Worm (Caenorhabditis elegans) whole organism, L4 larva: ENCODE measurements around the gene B0001.4.
A peak's percentile ranks its signal among the peaks of the same experiment; 100 is the strongest.

Source experiments
- Y105C5A.15 ChIP-seq: fragments of 200-800 bp; sonication (Bioruptor generic); IDR thresholded peaks from 2 replicates; pipeline ENCODE4 v1.3.6; 2022; ENCODE audit warnings: missing genetic modification characterization, missing compliant biosample characterization
- Y48G9A.11 ChIP-seq: fragments of 200-800 bp; sonication (Bioruptor generic); IDR thresholded peaks from 2 replicates; pipeline ENCODE4 v1.3.6; 2022; ENCODE audit warnings: missing genetic modification reagents, missing genetic modification characterization, missing compliant biosample characterization
- ZK337.2 ChIP-seq: fragments of 200-800 bp; sonication (Bioruptor generic); IDR thresholded peaks from 2 replicates; pipeline ENCODE4 v1.3.6; 2022; ENCODE audit warnings: missing genetic modification reagents, missing genetic modification characterization, missing compliant biosample characterization
- aha-1 ChIP-seq: fragments of 150-350 bp; peaks from one replicate; lab custom pipeline; 2014; ENCODE audit warnings: missing biosample characterization, missing genetic modification characterization
- ama-1 ChIP-seq: fragments of 150-350 bp; optimal IDR thresholded peaks from 2 replicates; lab custom pipeline; 2014; ENCODE audit warnings: inconsistent platforms, mixed read lengths
- arid-1 ChIP-seq: fragments of 200-800 bp; sonication (Bioruptor generic); conservative IDR thresholded peaks from 2 replicates; pipeline ENCODE4 v1.3.6; 2022; ENCODE audit warnings: missing genetic modification reagents, missing genetic modification characterization, missing compliant biosample characterization
- ceh-20 ChIP-seq: fragments of 200-800 bp; sonication (Bioruptor generic); IDR thresholded peaks from 2 replicates; pipeline ENCODE4 v1.3.6; 2022; ENCODE audit warnings: missing genetic modification reagents, missing genetic modification characterization, missing compliant biosample characterization
- ceh-28 ChIP-seq: fragments of 150-350 bp; optimal IDR thresholded peaks from 2 replicates; lab custom pipeline; 2014; ENCODE audit warnings: missing biosample characterization, missing genetic modification reagents, missing genetic modification characterization
- daf-16 ChIP-seq, 3 experiments: sonication (generic microtip); optimal IDR thresholded peaks; 2 replicates each; lab custom pipeline; 2016 to 2017; ENCODE audit warnings: missing genetic modification characterization in 3 of 3, missing genetic modification reagents in 3 of 3, mild to moderate bottlenecking in 2 of 3, missing compliant biosample characterization in 2 of 3, missing biosample characterization in 1 of 3, moderate library complexity in 1 of 3
- dmd-6 ChIP-seq: fragments of 200-800 bp; sonication (Bioruptor generic); IDR thresholded peaks from 2 replicates; pipeline ENCODE4 v1.3.6; 2022; ENCODE audit warnings: missing genetic modification reagents, missing genetic modification characterization, missing compliant biosample characterization
- dpl-1 ChIP-seq: fragments of 150-350 bp; optimal IDR thresholded peaks from 2 replicates; lab custom pipeline; 2014; ENCODE audit warnings: missing biosample characterization, missing genetic modification reagents, missing genetic modification characterization
- dve-1 ChIP-seq: sonication (generic microtip); optimal IDR thresholded peaks from 2 replicates; lab custom pipeline; 2017; ENCODE audit warnings: antibody characterized with exemption, mild to moderate bottlenecking, missing genetic modification characterization, missing compliant biosample characterization; ENCODE audit not compliant: insufficient read depth
- hif-1 ChIP-seq, 2 experiments: sonication (generic microtip); optimal IDR thresholded peaks; 2 replicates each; lab custom pipeline; 2016 to 2017; ENCODE audit warnings: missing compliant biosample characterization in 2 of 2, missing genetic modification characterization in 2 of 2, missing genetic modification reagents in 2 of 2, missing genotype in 2 of 2, mild to moderate bottlenecking in 1 of 2
- hlh-11 ChIP-seq: fragments of 200-800 bp; sonication (Bioruptor generic); optimal IDR thresholded peaks from 2 replicates; lab custom pipeline; 2018; ENCODE audit warnings: mild to moderate bottlenecking, missing genetic modification characterization, missing compliant biosample characterization
- hmg-1.1 ChIP-seq: fragments of 200-800 bp; sonication (Bioruptor generic); IDR thresholded peaks from 2 replicates; pipeline ENCODE4 v1.3.6; 2022; ENCODE audit warnings: missing genetic modification reagents, missing genetic modification characterization, missing compliant biosample characterization
- lin-38 ChIP-seq: fragments of 200-800 bp; sonication (Bioruptor generic); IDR thresholded peaks from 2 replicates; pipeline ENCODE4 v1.3.6; 2022; ENCODE audit warnings: missing genetic modification reagents, missing genetic modification characterization, missing compliant biosample characterization
- lsy-2 ChIP-seq, 2 experiments: fragments of 150-350 bp in 1 of 2; sonication (generic microtip) in 1 of 2; optimal IDR thresholded peaks; 2 replicates each; lab custom pipeline; 2014 to 2017; ENCODE audit warnings: missing biosample characterization in 2 of 2, missing genetic modification characterization in 2 of 2
- mdl-1 ChIP-seq, 2 experiments: fragments of 150-350 bp in 1 of 2; sonication (generic microtip) in 1 of 2; optimal IDR thresholded peaks; 2 replicates each; lab custom pipeline; 2014 to 2017; ENCODE audit warnings: missing biosample characterization in 2 of 2, missing genetic modification characterization in 2 of 2
- mep-1 ChIP-seq: fragments of 150-350 bp; sonication (generic microtip); optimal IDR thresholded peaks from 3 replicates; lab custom pipeline; 2014; ENCODE audit warnings: missing biosample characterization, missing genetic modification characterization
- mes-2 ChIP-seq: sonication (generic microtip); optimal IDR thresholded peaks from 2 replicates; lab custom pipeline; 2016; ENCODE audit warnings: missing genotype, mild to moderate bottlenecking, missing genetic modification characterization, missing compliant biosample characterization; ENCODE audit not compliant: poor library complexity, severe bottlenecking
- mxl-3 ChIP-seq: fragments of 200-800 bp; sonication (Bioruptor generic); optimal IDR thresholded peaks from 2 replicates; lab custom pipeline; 2018; ENCODE audit warnings: mild to moderate bottlenecking, missing genetic modification characterization, missing compliant biosample characterization
- nhr-10 ChIP-seq: fragments of 150-350 bp; optimal IDR thresholded peaks from 2 replicates; lab custom pipeline; 2014; ENCODE audit warnings: missing biosample characterization, missing genetic modification characterization
- nhr-102 ChIP-seq: sonication (generic microtip); optimal IDR thresholded peaks from 2 replicates; lab custom pipeline; 2016; ENCODE audit warnings: mild to moderate bottlenecking, missing genetic modification characterization, moderate library complexity, missing compliant biosample characterization
- nhr-11 ChIP-seq: fragments of 150-350 bp; optimal IDR thresholded peaks from 2 replicates; lab custom pipeline; 2014; ENCODE audit warnings: missing biosample characterization, missing genetic modification characterization
- nhr-111 ChIP-seq: fragments of 200-800 bp; sonication (Bioruptor generic); optimal IDR thresholded peaks from 2 replicates; lab custom pipeline; 2018; ENCODE audit warnings: mild to moderate bottlenecking, missing genetic modification characterization, missing compliant biosample characterization
- nhr-42 ChIP-seq: fragments of 200-800 bp; sonication (Bioruptor generic); IDR thresholded peaks from 2 replicates; pipeline ENCODE4 v1.3.6; 2022; ENCODE audit warnings: missing genetic modification characterization, missing compliant biosample characterization
- nhr-6 ChIP-seq: fragments of 150-350 bp; optimal IDR thresholded peaks from 2 replicates; lab custom pipeline; 2014; ENCODE audit warnings: missing biosample characterization, missing genetic modification characterization
- nhr-76 ChIP-seq: fragments of 150-350 bp; optimal IDR thresholded peaks from 2 replicates; lab custom pipeline; 2014; ENCODE audit warnings: missing biosample characterization, missing genetic modification characterization
- nhr-77 ChIP-seq: fragments of 150-350 bp; optimal IDR thresholded peaks from 2 replicates; lab custom pipeline; 2014; ENCODE audit warnings: missing biosample characterization, missing genetic modification characterization
- php-3 ChIP-seq: fragments of 200-800 bp; sonication (Bioruptor generic); IDR thresholded peaks from 2 replicates; pipeline ENCODE4 v1.3.6; 2022; ENCODE audit warnings: missing genetic modification reagents, missing genetic modification characterization, missing compliant biosample characterization
- rbr-2 ChIP-seq: sonication (generic microtip); optimal IDR thresholded peaks from 2 replicates; lab custom pipeline; 2016; ENCODE audit warnings: missing genotype, missing genetic modification characterization, missing compliant biosample characterization
- saeg-2 ChIP-seq: fragments of 200-800 bp; sonication (Bioruptor generic); IDR thresholded peaks from 2 replicates; pipeline ENCODE4 v1.3.6; 2022; ENCODE audit warnings: missing genetic modification reagents, missing genetic modification characterization, missing compliant biosample characterization
- skn-1 ChIP-seq: fragments of 150-350 bp; optimal IDR thresholded peaks from 2 replicates; lab custom pipeline; 2014; ENCODE audit warnings: missing biosample characterization, missing genetic modification characterization
- spr-1 ChIP-seq: sonication (generic microtip); optimal IDR thresholded peaks from 2 replicates; lab custom pipeline; 2016; ENCODE audit warnings: mild to moderate bottlenecking, missing genetic modification characterization, missing compliant biosample characterization
- unc-62 ChIP-seq, 3 experiments: fragments of 150-350 bp in 1 of 3; sonication (generic microtip); optimal IDR thresholded peaks in 2 of 3; peaks in 1 of 3; 1 replicate in 1 of 3; 2 replicates in 2 of 3; lab custom pipeline; 2014 to 2017; ENCODE audit warnings: missing biosample characterization in 3 of 3, missing genetic modification characterization in 3 of 3, missing genetic modification reagents in 3 of 3, missing genotype in 1 of 3
- vab-7 ChIP-seq: fragments of 200-800 bp; sonication (Bioruptor generic); IDR thresholded peaks from 2 replicates; pipeline ENCODE4 v1.3.6; 2022; ENCODE audit warnings: missing genetic modification reagents, missing genetic modification characterization, missing compliant biosample characterization
- ztf-7 ChIP-seq: fragments of 150-350 bp; optimal IDR thresholded peaks from 2 replicates; lab custom pipeline; 2014; ENCODE audit warnings: missing biosample characterization, missing genetic modification characterization

Gene B0001.4

DNA sequence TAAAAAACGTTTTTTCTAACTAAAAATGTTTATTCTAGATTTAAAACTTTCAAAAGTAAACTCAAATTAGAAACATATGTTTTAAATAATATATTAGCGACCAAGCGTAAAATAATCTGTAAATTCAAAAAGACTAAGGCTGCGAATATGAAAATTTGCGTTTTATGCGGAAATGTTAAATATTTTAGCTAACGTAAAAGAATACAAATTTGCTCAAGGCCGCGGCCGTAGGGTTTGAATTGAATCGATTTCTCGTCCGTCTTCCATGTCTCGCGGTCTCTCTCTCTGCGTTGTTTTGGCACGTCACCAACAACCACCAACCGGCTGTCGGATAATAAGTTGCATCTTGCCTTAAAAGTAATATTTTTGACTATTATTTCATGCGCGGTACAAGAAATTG is 44.2 kb downstream of the B0001.4 start, which contains the start of gene F11A10.5:
TSS of gene F11A10.5 (plus strand) at position 301 of the 400 bp plus-strand sequence.
- no peak for TF ChIP-seq daf-16 (GFP tag; optimal IDR thresholded peaks at IDR 0.05; lab: Kevin White, UChicago)
- peak; percentile 24 for TF ChIP-seq daf-16 (tag; optimal IDR thresholded peaks at IDR 0.05; lab: Kevin White, UChicago)
- peak; percentile 3 for TF ChIP-seq ceh-28 (tag; lab: Kevin White, UChicago)
- TF ChIP-seq mep-1 (tag; lab: Kevin White, UChicago) = no peak
- peak in 1 of 2 experiments; percentile 48 for TF ChIP-seq unc-62 (GFP tag; optimal IDR thresholded peaks at IDR 0.05 in 1 of 2; lab: Kevin White, UChicago)
- no peak for TF ChIP-seq unc-62 (tag; optimal IDR thresholded peaks at IDR 0.05; lab: Kevin White, UChicago)
- TF ChIP-seq nhr-102 (tag; lab: Kevin White, UChicago) = no peak
- TF ChIP-seq hif-1 (tag; optimal IDR thresholded peaks at IDR 0.05; lab: Kevin White, UChicago) = peak in 1 of 2 experiments; percentile 32
- TF ChIP-seq mes-2 (tag; lab: Kevin White, UChicago) = peak; percentile 28
- TF ChIP-seq spr-1 (tag; lab: Kevin White, UChicago) = no peak

DNA sequence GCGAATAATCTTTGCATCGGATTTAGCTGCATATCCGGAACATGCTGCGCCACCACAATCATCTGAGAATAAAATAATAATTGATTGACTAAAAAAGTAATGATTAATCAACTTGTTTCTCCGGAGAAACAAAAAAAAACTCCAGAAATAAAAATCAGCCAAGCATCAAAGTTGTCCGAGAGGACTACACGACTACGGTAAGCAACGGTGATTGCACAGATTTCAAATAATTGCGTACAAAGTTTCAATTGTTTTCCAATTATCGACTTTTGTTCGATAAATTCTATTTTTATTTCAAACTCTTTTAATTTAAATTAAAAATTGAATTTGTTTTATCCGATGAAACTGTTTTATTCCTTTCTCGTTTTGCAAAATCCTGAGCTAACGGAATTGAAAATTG is 44.6 kb downstream of the B0001.4 start, which contains the start of gene cpsf-4:
TSS of gene cpsf-4 (minus strand) at position 62 of the 400 bp plus-strand sequence.
- TF ChIP-seq nhr-42 (GFP tag; lab: Robert Waterston, UW) = no peak
- peak in 1 of 2 experiments; percentile 91 for TF ChIP-seq lsy-2 (tag; optimal IDR thresholded peaks at IDR 0.05; lab: Kevin White, UChicago)

DNA sequence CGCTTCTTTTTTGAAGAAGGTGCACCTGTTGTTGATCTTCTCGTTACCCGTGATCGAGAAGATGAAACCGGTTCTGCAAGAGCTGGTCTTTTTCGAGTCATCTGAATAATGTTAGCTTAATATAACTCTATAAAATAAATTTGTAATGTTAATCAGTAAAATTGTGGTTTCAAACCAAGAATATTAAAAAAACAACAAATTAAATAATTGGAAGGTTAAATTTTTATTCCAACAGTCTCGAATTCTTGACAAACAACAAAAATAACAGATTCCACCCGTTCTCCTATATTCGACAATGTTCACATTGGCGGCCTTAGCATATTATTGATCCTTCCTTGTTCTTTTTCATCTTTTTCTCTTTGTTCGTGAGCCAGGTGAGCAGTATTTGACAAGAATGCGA is 45.9 kb downstream of the B0001.4 start, which contains the start of gene mig-32:
TSS of gene mig-32 (minus strand) at position 101 of the 400 bp plus-strand sequence.
- TF ChIP-seq nhr-11 (tag; lab: Kevin White, UChicago) (no peak), ZK337.2 (GFP tag; lab: Robert Waterston, UW) (no peak), rbr-2 (tag; lab: Kevin White, UChicago) (no peak)
- TF ChIP-seq, all 104 proteins: peak for 0

DNA sequence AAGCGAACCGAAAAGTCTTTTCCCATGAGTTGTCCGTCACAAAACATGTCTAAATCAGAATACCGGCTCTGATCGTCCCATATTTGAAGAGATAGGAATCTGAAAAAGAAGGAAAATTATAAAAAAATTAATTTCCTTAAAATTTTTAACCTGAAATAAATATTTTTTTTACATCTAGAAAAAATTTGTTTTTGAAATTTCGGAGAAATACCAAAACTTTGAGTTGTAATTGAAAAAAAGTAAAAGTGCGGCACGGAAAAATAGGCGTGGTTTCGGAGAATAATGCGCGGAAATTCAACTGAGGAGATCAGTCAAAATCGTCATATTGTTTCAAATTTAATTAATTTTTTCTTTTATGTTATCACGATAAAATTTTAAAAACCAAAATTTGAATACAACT is 48.4 kb downstream of the B0001.4 start, which contains the start of gene F11A10.6:
TSS of gene F11A10.6 (minus strand) at position 101 of the 400 bp plus-strand sequence.
- TF ChIP-seq unc-62 (GFP tag; optimal IDR thresholded peaks at IDR 0.05 in 1 of 2; lab: Kevin White, UChicago) (peak in 1 of 2 experiments; percentile 38), unc-62 (tag; optimal IDR thresholded peaks at IDR 0.05; lab: Kevin White, UChicago) (no peak), ztf-7 (tag; lab: Kevin White, UChicago) (no peak), nhr-10 (tag; lab: Kevin White, UChicago) (no peak)

DNA sequence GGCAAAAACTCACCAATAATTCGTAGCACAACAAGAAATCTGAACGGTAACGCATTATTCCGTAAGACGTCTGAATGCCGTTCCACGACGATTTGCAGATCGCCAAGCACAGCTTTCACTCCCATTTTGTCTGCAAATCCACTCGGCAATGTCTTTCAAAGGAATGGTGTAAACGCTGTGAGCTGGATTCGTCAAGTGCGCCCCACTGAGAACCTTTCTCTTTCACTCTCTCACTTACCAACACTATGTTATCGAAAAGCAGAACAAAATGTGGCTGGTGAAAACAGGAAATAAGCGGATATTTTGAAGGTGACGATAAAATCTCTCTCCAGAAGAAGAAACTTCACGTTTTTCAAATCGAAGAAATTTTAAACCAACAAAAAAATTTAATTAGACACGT is 49.1 kb downstream of the B0001.4 start:
- TF ChIP-seq ama-1 (peak; percentile 84), aha-1 (tag; lab: Kevin White, UChicago) (peak; percentile 44), mxl-3 (GFP tag; lab: Kevin White, UChicago) (peak; percentile 49), dpl-1 (peak; percentile 41), spr-1 (tag; lab: Kevin White, UChicago) (no peak), mdl-1 (tag; optimal IDR thresholded peaks at IDR 0.05; lab: Kevin White, UChicago) (peak in 1 of 2 experiments; percentile 21), Y105C5A.15 (no peak), hlh-11 (tag; lab: Kevin White, UChicago) (peak; percentile 26), lsy-2 (tag; optimal IDR thresholded peaks at IDR 0.05; lab: Kevin White, UChicago) (peak in 1 of 2 experiments; percentile 50), nhr-6 (peak; percentile 16), ceh-20 (GFP tag; lab: Robert Waterston, UW) (no peak), daf-16 (GFP tag; optimal IDR thresholded peaks at IDR 0.05; lab: Kevin White, UChicago) (no peak), daf-16 (tag; optimal IDR thresholded peaks at IDR 0.05; lab: Kevin White, UChicago) (peak; percentile 17), mes-2 (tag; lab: Kevin White, UChicago) (peak; percentile 62), saeg-2 (0 out of 2 replicates have a peak, but pooled peaks have one; percentile 14), dve-1 (tag; lab: Kevin White, UChicago) (peak; percentile 20), dmd-6 (GFP tag; lab: Robert Waterston, UW) (0 out of 2 replicates have a peak, but pooled peaks have one; percentile 9), nhr-111 (GFP tag; lab: Kevin White, UChicago) (no peak), Y48G9A.11 (GFP tag; lab: Robert Waterston, UW) (0 out of 2 replicates have a peak, but pooled peaks have one; percentile 21), unc-62 (GFP tag; optimal IDR thresholded peaks at IDR 0.05 in 1 of 2; lab: Kevin White, UChicago) (peak in 1 of 2 experiments; percentile 37), unc-62 (tag; optimal IDR thresholded peaks at IDR 0.05; lab: Kevin White, UChicago) (no peak), arid-1 (GFP tag; lab: Robert Waterston, UW) (no peak), lin-38 (GFP tag; lab: Robert Waterston, UW) (peak; percentile 70), nhr-77 (tag; lab: Kevin White, UChicago) (no peak), vab-7 (GFP tag; lab: Robert Waterston, UW) (no peak), skn-1 (tag; lab: Kevin White, UChicago) (no peak), php-3 (GFP tag; lab: Robert Waterston, UW) (0 out of 2 replicates have a peak, but pooled peaks have one; percentile 15), nhr-76 (no peak), mep-1 (tag; lab: Kevin White, UChicago) (peak; percentile 51), hmg-1.1 (GFP tag; lab: Robert Waterston, UW) (no peak), ZK337.2 (GFP tag; lab: Robert Waterston, UW) (no peak)
- TF ChIP-seq, all 104 proteins: peak for 18
